Worm (Caenorhabditis elegans) whole organism, mixed stage, embryonic: Measurements from ENCODE around the gene inft-2.

ENCODE experiments used
- blmp-1 ChIP-seq: fragments of 150-350 bp; optimal IDR thresholded peaks from 2 replicates; lab custom pipeline; 2014; ENCODE audit warnings: missing biosample characterization, missing genetic modification characterization
- ceh-83 ChIP-seq: fragments of 200-800 bp; sonication (Bioruptor generic); optimal IDR thresholded peaks from 2 replicates; lab custom pipeline; 2018; ENCODE audit warnings: mild to moderate bottlenecking, missing genetic modification characterization, missing compliant biosample characterization
- cnd-1 ChIP-seq: fragments of 200-800 bp; sonication (Bioruptor generic); optimal IDR thresholded peaks from 2 replicates; lab custom pipeline; 2018; ENCODE audit warnings: mild to moderate bottlenecking, missing genetic modification characterization, missing compliant biosample characterization
- hlh-1 ChIP-seq: fragments of 150-350 bp; optimal IDR thresholded peaks from 2 replicates; lab custom pipeline; 2014; ENCODE audit warnings: missing biosample characterization, missing genetic modification reagents, missing genetic modification characterization
- lin-13 ChIP-seq: fragments of 150-350 bp; optimal IDR thresholded peaks from 2 replicates; lab custom pipeline; 2014; ENCODE audit warnings: missing biosample characterization, missing genetic modification characterization
- lsy-2 ChIP-seq: fragments of 150-350 bp; optimal IDR thresholded peaks from 2 replicates; lab custom pipeline; 2014; ENCODE audit warnings: missing biosample characterization, missing genetic modification characterization
- mab-5 ChIP-seq: fragments of 150-350 bp; optimal IDR thresholded peaks from 2 replicates; lab custom pipeline; 2014; ENCODE audit warnings: missing biosample characterization, missing genetic modification characterization
- mep-1 ChIP-seq: fragments of 150-350 bp; optimal IDR thresholded peaks from 2 replicates; lab custom pipeline; 2017; ENCODE audit warnings: missing biosample characterization, missing genetic modification reagents, missing genetic modification characterization, inconsistent platforms
- nhr-2 ChIP-seq: fragments of 150-350 bp; optimal IDR thresholded peaks from 2 replicates; lab custom pipeline; 2014; ENCODE audit warnings: missing biosample characterization, missing genetic modification characterization
- nhr-237 ChIP-seq: fragments of 150-350 bp; optimal IDR thresholded peaks from 2 replicates; lab custom pipeline; 2014; ENCODE audit warnings: missing biosample characterization, missing genetic modification characterization
- unc-39 ChIP-seq: fragments of 150-350 bp; optimal IDR thresholded peaks from 2 replicates; lab custom pipeline; 2014; ENCODE audit warnings: missing biosample characterization, missing genetic modification characterization

ce11 chrV:12974047-12974446 lies 28.1 kb upstream of the inft-2 start:
- TF ChIP-seq hlh-1 = no peak
- TF ChIP-seq ceh-83 (GFP tag; lab: Kevin White, UChicago) = no peak
- TF ChIP-seq nhr-237 (tag; lab: Kevin White, UChicago) = no peak
- no peak for TF ChIP-seq mep-1
- TF ChIP-seq lsy-2 = no peak
- TF ChIP-seq nhr-2 (tag; lab: Kevin White, UChicago) = no peak
- TF ChIP-seq lin-13 = no peak
- TF ChIP-seq cnd-1 = no peak
- TF ChIP-seq blmp-1 (tag; lab: Kevin White, UChicago) = no peak
- no peak for TF ChIP-seq mab-5
- no peak for TF ChIP-seq unc-39 (tag; lab: Kevin White, UChicago)
